1 fruit fly cellular context compared by ENCODE assay signal in genomic region chr3R:14384502-14384901, dm6.
TF ChIP-seq lines count a peak whose summit lies in the region.

No protein-coding gene starts in this region.

TF ChIP-seq in whole organism, prepupa, 60 proteins besides CTCF, POLR2A, EP300 and RAD21 (continued from another document):
- TF ChIP-seq fkh (GFP tag; optimal IDR thresholded peaks at IDR 0.05; lab: Kevin White, UChicago) (no peak), Gug (GFP tag; IDR thresholded peaks at IDR 0.05; lab: Robert Waterston, UW) (no peak), CG6808 (GFP tag; optimal IDR thresholded peaks at IDR 0.05; lab: Kevin White, UChicago) (peak; percentile 29), CG7368 (GFP tag; optimal IDR thresholded peaks at IDR 0.05; lab: Kevin White, UChicago) (no peak), CG34406 (GFP tag; optimal IDR thresholded peaks at IDR 0.05; lab: Kevin White, UChicago) (no peak), CG8319 (GFP tag; optimal IDR thresholded peaks at IDR 0.05; lab: Kevin White, UChicago) (no peak), Blimp-1 (GFP tag; optimal IDR thresholded peaks at IDR 0.05; lab: Kevin White, UChicago) (no peak), CG3919 (GFP tag; optimal IDR thresholded peaks at IDR 0.05; lab: Kevin White, UChicago) (peak; percentile 8), CG10669 (GFP tag; optimal IDR thresholded peaks at IDR 0.05; lab: Kevin White, UChicago) (peak; percentile 25), pdm3 (GFP tag; optimal IDR thresholded peaks at IDR 0.05; lab: Kevin White, UChicago) (no peak), lz (GFP tag; optimal IDR thresholded peaks at IDR 0.05; lab: Kevin White, UChicago) (no peak), CG11762 (GFP tag; optimal IDR thresholded peaks at IDR 0.05; lab: Kevin White, UChicago; ENCODE audit: insufficient read depth) (no peak), Smox (GFP tag; optimal IDR thresholded peaks at IDR 0.05; lab: Kevin White, UChicago) (no peak)
